Fruit fly (Drosophila melanogaster) whole organism, embryonic: ENCODE results near the gene CG10752.

ENCODE experiments used
- Adf1 ChIP-seq: fragments of 200-800 bp; sonication (Bioruptor generic); IDR thresholded peaks from 2 replicates; pipeline ENCODE4 v1.3.6; 2022; ENCODE audit warnings: missing biosample characterization, missing genetic modification characterization
- Atf3 ChIP-seq: fragments of 200-800 bp; sonication (Bioruptor generic); optimal IDR thresholded peaks from 3 replicates; lab custom pipeline; 2016; ENCODE audit warnings: missing biosample characterization, missing genetic modification characterization
- Bdp1 ChIP-seq: fragments of 200-800 bp; sonication (Bioruptor generic); optimal IDR thresholded peaks from 3 replicates; lab custom pipeline; 2016; ENCODE audit warnings: missing biosample characterization, missing genetic modification characterization
- C15 ChIP-seq: fragments of 200-800 bp; sonication (Bioruptor generic); IDR thresholded peaks from 3 replicates; pipeline ENCODE4 v1.3.6; 2022; ENCODE audit warnings: missing biosample characterization, missing genetic modification characterization
- CG10209 ChIP-seq: fragments of 200-800 bp; sonication (Bioruptor generic); optimal IDR thresholded peaks from 3 replicates; lab custom pipeline; 2017; ENCODE audit warnings: missing biosample characterization, mild to moderate bottlenecking, missing genetic modification characterization, missing genetic modification reagents
- CG12104 ChIP-seq: fragments of 200-800 bp; sonication (Bioruptor generic); optimal IDR thresholded peaks from 3 replicates; lab custom pipeline; 2016; ENCODE audit warnings: missing biosample characterization, missing genetic modification characterization
- CG12219 ChIP-seq: fragments of 200-800 bp; sonication (Bioruptor generic); optimal IDR thresholded peaks from 3 replicates; lab custom pipeline; 2018; ENCODE audit warnings: missing biosample characterization, mild to moderate bottlenecking, missing genetic modification characterization
- CG15514 ChIP-seq: fragments of 200-800 bp; sonication (Bioruptor generic); optimal IDR thresholded peaks from 3 replicates; lab custom pipeline; 2017; ENCODE audit warnings: missing biosample characterization, missing genetic modification characterization, mild to moderate bottlenecking, moderate library complexity, missing genetic modification reagents
- CG17328 ChIP-seq: fragments of 200-800 bp; sonication (Bioruptor generic); IDR thresholded peaks from 2 replicates; pipeline ENCODE4 v1.3.6; 2022; ENCODE audit warnings: missing biosample characterization, missing genetic modification characterization
- CG17359 ChIP-seq: fragments of 200-800 bp; sonication (Bioruptor generic); optimal IDR thresholded peaks from 3 replicates; lab custom pipeline; 2018; ENCODE audit warnings: missing biosample characterization, mild to moderate bottlenecking, missing genetic modification characterization, moderate library complexity
- CG17829 ChIP-seq: fragments of 200-800 bp; optimal IDR thresholded peaks from 2 replicates; lab custom pipeline; 2019; ENCODE audit warnings: missing biosample characterization, mild to moderate bottlenecking, missing genetic modification characterization, moderate library complexity
- CG31388 ChIP-seq: fragments of 200-800 bp; sonication (Bioruptor generic); optimal IDR thresholded peaks from 2 replicates; lab custom pipeline; 2016; ENCODE audit warnings: missing biosample characterization, missing genetic modification characterization
- CG4360 ChIP-seq: fragments of 200-800 bp; sonication (Bioruptor generic); IDR thresholded peaks from 2 replicates; pipeline ENCODE4 v1.3.6; 2022; ENCODE audit warnings: missing biosample characterization, missing genetic modification characterization
- CG43689 ChIP-seq: fragments of 200-800 bp; sonication (Bioruptor generic); IDR thresholded peaks from 2 replicates; pipeline ENCODE4 v1.3.6; 2022; ENCODE audit warnings: missing biosample characterization, missing genetic modification characterization
- CG7271 ChIP-seq: fragments of 200-800 bp; sonication (Bioruptor generic); optimal IDR thresholded peaks from 2 replicates; lab custom pipeline; 2018; ENCODE audit warnings: missing biosample characterization, mild to moderate bottlenecking, missing genetic modification characterization, moderate library complexity
- CG7556 ChIP-seq: fragments of 200-800 bp; sonication (Bioruptor generic); optimal IDR thresholded peaks from 2 replicates; lab custom pipeline; 2017; ENCODE audit warnings: missing biosample characterization, mild to moderate bottlenecking, missing genetic modification characterization
- CG7987 ChIP-seq: fragments of 200-800 bp; sonication (Bioruptor generic); optimal IDR thresholded peaks from 2 replicates; lab custom pipeline; 2018; ENCODE audit warnings: missing biosample characterization, mild to moderate bottlenecking, missing genetic modification characterization, moderate library complexity
- Dip3 ChIP-seq: fragments of 200-800 bp; sonication (Bioruptor generic); optimal IDR thresholded peaks from 3 replicates; lab custom pipeline; 2016; ENCODE audit warnings: missing biosample characterization, missing genetic modification characterization
- Dll ChIP-seq: fragments of 200-800 bp; sonication (Bioruptor generic); IDR thresholded peaks from 4 replicates; pipeline ENCODE4 v1.3.6; 2022; ENCODE audit warnings: missing biosample characterization, missing genetic modification characterization; ENCODE audit not compliant: partially characterized antibody
- HLH4C ChIP-seq: fragments of 200-800 bp; sonication (Bioruptor generic); IDR thresholded peaks from 3 replicates; pipeline ENCODE4 v1.3.6; 2022; ENCODE audit warnings: missing biosample characterization, missing genetic modification characterization; ENCODE audit not compliant: partially characterized antibody
- Myb ChIP-seq: fragments of 200-800 bp; sonication (Bioruptor generic); optimal IDR thresholded peaks from 2 replicates; lab custom pipeline; 2016; ENCODE audit warnings: missing biosample characterization, missing genetic modification characterization
- NfI ChIP-seq: fragments of 200-800 bp; sonication (Bioruptor generic); optimal IDR thresholded peaks from 3 replicates; lab custom pipeline; 2018; ENCODE audit warnings: missing biosample characterization, mild to moderate bottlenecking, missing genetic modification characterization, moderate library complexity
- Rfx ChIP-seq: fragments of 200-800 bp; sonication (Bioruptor generic); IDR thresholded peaks from 2 replicates; pipeline ENCODE4 v1.3.6; 2022; ENCODE audit warnings: missing biosample characterization, missing genetic modification characterization
- ac ChIP-seq: fragments of 200-800 bp; sonication (Bioruptor generic); optimal IDR thresholded peaks from 3 replicates; lab custom pipeline; 2017; ENCODE audit warnings: missing biosample characterization, mild to moderate bottlenecking, missing genetic modification characterization
- ap ChIP-seq: fragments of 200-800 bp; sonication (Bioruptor generic); IDR thresholded peaks from 2 replicates; pipeline ENCODE4 v1.3.6; 2022; ENCODE audit warnings: missing biosample characterization, missing genetic modification characterization
- cad ChIP-seq: fragments of >200 bp; optimal IDR thresholded peaks from 2 replicates; lab custom pipeline; 2017; ENCODE audit warnings: missing biosample characterization, missing genetic modification characterization
- cwo ChIP-seq: fragments of 200-800 bp; sonication (Bioruptor generic); optimal IDR thresholded peaks from 3 replicates; lab custom pipeline; 2017; ENCODE audit warnings: missing biosample characterization, missing genetic modification characterization, mild to moderate bottlenecking, moderate library complexity, missing genetic modification reagents
- dmrt11E ChIP-seq: fragments of 200-800 bp; sonication (Bioruptor generic); optimal IDR thresholded peaks from 3 replicates; lab custom pipeline; 2018; ENCODE audit warnings: missing biosample characterization, mild to moderate bottlenecking, missing genetic modification characterization, moderate library complexity
- emc ChIP-seq: fragments of 200-800 bp; sonication (Bioruptor generic); optimal IDR thresholded peaks from 2 replicates; lab custom pipeline; 2016; ENCODE audit warnings: missing biosample characterization, missing genetic modification characterization
- eyg ChIP-seq: fragments of 200-800 bp; sonication (Bioruptor generic); optimal IDR thresholded peaks from 3 replicates; lab custom pipeline; 2016; ENCODE audit warnings: missing biosample characterization, missing genetic modification characterization
- jigr1 ChIP-seq: fragments of 200-800 bp; sonication (Bioruptor generic); IDR thresholded peaks from 3 replicates; pipeline ENCODE4 v1.3.6; 2022; ENCODE audit warnings: missing biosample characterization, missing genetic modification characterization
- mirr ChIP-seq: fragments of 200-800 bp; sonication (Bioruptor generic); optimal IDR thresholded peaks from 3 replicates; lab custom pipeline; 2018; ENCODE audit warnings: missing biosample characterization, mild to moderate bottlenecking, missing genetic modification characterization
- phol ChIP-seq: fragments of 200-800 bp; sonication (Bioruptor generic); optimal IDR thresholded peaks from 3 replicates; lab custom pipeline; 2018; ENCODE audit warnings: missing biosample characterization, mild to moderate bottlenecking, missing genetic modification characterization, moderate library complexity
- pzg ChIP-seq: fragments of 200-800 bp; sonication (Bioruptor generic); optimal IDR thresholded peaks from 3 replicates; lab custom pipeline; 2018; ENCODE audit warnings: missing biosample characterization, mild to moderate bottlenecking, missing genetic modification characterization, moderate library complexity
- repo ChIP-seq: fragments of 200-800 bp; sonication (Bioruptor generic); optimal IDR thresholded peaks from 2 replicates; lab custom pipeline; 2016; ENCODE audit warnings: missing biosample characterization, missing genetic modification characterization
- schlank ChIP-seq: fragments of 200-800 bp; sonication (Bioruptor generic); optimal IDR thresholded peaks from 2 replicates; lab custom pipeline; 2018; ENCODE audit warnings: missing biosample characterization, mild to moderate bottlenecking, missing genetic modification characterization
- sr ChIP-seq: fragments of 200-800 bp; sonication (Bioruptor generic); IDR thresholded peaks from 3 replicates; pipeline ENCODE4 v1.3.6; 2022; ENCODE audit warnings: missing biosample characterization, missing genetic modification characterization
- tll ChIP-seq, 2 experiments: fragments of 200-800 bp in 1 of 2; fragments of >200 bp in 1 of 2; sonication (Bioruptor generic) in 1 of 2; optimal IDR thresholded peaks; 2 replicates each; lab custom pipeline; 2017 to 2019; ENCODE audit warnings: missing biosample characterization in 2 of 2, missing genetic modification characterization in 2 of 2, mild to moderate bottlenecking in 1 of 2, moderate library complexity in 1 of 2
- unc-4 ChIP-seq: fragments of 200-800 bp; sonication (Bioruptor generic); IDR thresholded peaks from 2 replicates; pipeline ENCODE4 v1.3.6; 2022; ENCODE audit warnings: missing biosample characterization, missing genetic modification characterization; ENCODE audit not compliant: partially characterized antibody
- wor ChIP-seq: fragments of 200-800 bp; sonication (Bioruptor generic); IDR thresholded peaks from 2 replicates; pipeline ENCODE4 v1.3.6; 2022; ENCODE audit warnings: missing biosample characterization, missing genetic modification characterization
- zfh1 ChIP-seq: fragments of 200-800 bp; sonication (Bioruptor generic); IDR thresholded peaks from 3 replicates; pipeline ENCODE4 v1.3.6; 2022; ENCODE audit warnings: missing biosample characterization, missing genetic modification characterization

The CG10752 gene

DNA sequence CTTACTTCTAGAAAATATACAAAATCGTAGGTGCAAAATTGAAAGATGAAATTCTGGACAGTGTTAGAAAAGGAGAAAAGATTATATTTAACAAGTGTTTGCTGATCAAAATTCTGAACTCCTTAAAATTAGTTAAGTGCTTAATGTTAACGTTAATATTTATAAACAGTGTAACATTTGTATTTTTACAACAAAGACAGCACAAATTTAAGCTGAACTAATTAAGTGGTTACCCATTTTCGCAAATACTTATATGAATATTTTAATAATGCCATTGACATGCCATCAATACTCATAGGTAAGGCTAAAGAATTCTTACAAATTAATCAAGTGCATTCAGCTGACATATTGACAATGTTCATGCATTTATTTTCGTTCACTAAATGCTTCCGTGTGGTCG lies at the start of gene CG10752:
Gene CG10752, minus strand, starts transcription at position 101 of the 400 bp plus-strand sequence.
- no peak for TF ChIP-seq Bdp1 (GFP tag; lab: Kevin White, UChicago)

DNA sequence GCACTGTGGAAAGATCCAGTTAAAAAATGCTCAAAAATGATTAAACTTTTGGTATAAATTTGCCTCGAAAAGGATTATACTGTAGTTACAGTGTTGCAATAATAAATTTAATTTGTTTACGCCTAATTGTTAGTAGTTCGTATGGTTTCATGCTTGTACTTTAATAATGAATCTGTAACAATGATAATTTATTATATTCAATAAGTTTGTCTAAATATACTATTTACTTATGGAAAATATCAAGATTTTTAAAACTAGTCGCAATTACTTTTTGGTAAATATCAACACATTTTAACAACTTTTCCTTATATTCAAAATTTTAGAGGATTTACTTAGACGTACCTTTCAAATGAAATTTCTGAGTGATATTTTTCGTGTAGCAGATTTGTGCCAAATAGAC lies 40.4 kb upstream of the CG10752 start, which contains the start of gene CG11262:
Gene CG11262, plus strand, starts transcription at position 301 of the 400 bp plus-strand sequence.
- no peak for TF ChIP-seq sr (GFP tag; lab: Robert Waterston, UW)
- no peak for TF ChIP-seq Adf1 (GFP tag; lab: Robert Waterston, UW)
- TF ChIP-seq Rfx (GFP tag; lab: Robert Waterston, UW): no peak
- TF ChIP-seq Dip3 (GFP tag; lab: Kevin White, UChicago): no peak
- no peak for TF ChIP-seq ap
- TF ChIP-seq phol (tag; lab: Kevin White, UChicago): no peak
- TF ChIP-seq jigr1 (GFP tag; lab: Robert Waterston, UW): no peak
- TF ChIP-seq mirr: no peak
- no peak for TF ChIP-seq CG17829 (tag; lab: Kevin White, UChicago)
- TF ChIP-seq CG7271 (tag; lab: Kevin White, UChicago): no peak
- TF ChIP-seq CG4360: no peak
- TF ChIP-seq CG31388 (GFP tag; lab: Kevin White, UChicago): no peak
- no peak for TF ChIP-seq CG12219 (GFP tag; lab: Kevin White, UChicago)
- no peak for TF ChIP-seq CG12104
- TF ChIP-seq emc (GFP tag; lab: Kevin White, UChicago): no peak
- no peak for TF ChIP-seq cwo
- TF ChIP-seq C15 (GFP tag; lab: Robert Waterston, UW): no peak
- no peak for TF ChIP-seq cad (GFP tag; lab: Kevin White, UChicago)

DNA sequence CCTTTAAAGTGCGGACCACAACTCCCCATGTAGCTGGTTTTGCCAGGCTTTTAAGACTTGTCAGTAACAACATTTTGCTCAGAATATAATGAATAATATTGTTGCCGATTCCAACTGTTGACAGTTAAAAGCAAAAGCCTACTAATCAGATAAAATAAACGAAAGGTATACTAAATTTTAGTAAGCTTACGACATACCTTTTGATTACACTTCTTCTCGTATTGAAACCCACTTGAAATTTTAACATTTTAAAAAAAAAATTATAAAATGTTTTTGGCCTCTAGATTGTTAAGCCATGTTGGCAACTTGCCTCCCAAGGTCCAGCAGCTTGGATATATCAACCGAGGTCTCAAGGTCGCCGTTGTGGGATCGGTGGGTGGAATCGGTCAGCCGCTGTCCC lies 17.8 kb upstream of the CG10752 start, which contains the start of the genes CG10748 and CG10749:
Gene CG10748, minus strand, starts transcription at position 101 of the 400 bp plus-strand sequence.
Gene CG10749, plus strand, starts transcription at position 216 of the 400 bp plus-strand sequence.
- TF ChIP-seq CG15514 (GFP tag; lab: Kevin White, UChicago) (no peak), CG17328 (GFP tag; lab: Robert Waterston, UW) (no peak), Atf3 (GFP tag; lab: Kevin White, UChicago) (no peak), schlank (no peak), eyg (no peak), tll (GFP tag; optimal IDR thresholded peaks at IDR 0.05; lab: Kevin White, UChicago) (no peak), Dll (no peak), pzg (no peak), CG10209 (GFP tag; lab: Kevin White, UChicago) (no peak), dmrt11E (no peak)

DNA sequence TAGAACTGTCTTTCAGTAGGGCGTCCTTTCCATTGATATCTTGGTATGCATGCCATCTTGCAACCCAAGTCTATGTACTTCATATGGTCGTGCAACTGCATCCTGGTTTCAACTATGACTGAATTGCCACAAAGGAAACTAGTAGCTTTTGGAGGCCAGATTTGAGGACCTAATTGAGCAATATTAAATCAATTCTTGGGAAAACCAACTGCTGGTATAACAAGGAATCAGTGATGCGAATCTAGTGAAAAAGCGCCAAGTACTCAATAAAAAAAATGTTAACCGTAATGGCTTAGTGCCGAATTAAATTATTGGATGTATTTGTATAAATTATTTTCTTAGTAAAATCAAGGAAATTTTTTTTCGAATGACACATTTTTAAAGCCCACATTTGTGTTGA lies 13.2 kb upstream of the CG10752 start, which contains the start of gene Or69a:
Gene Or69a, minus strand, starts transcription at position 101 of the 400 bp plus-strand sequence.
- TF ChIP-seq CG17359 (tag; lab: Kevin White, UChicago) (no peak), Myb (no peak), CG7556 (GFP tag; lab: Kevin White, UChicago) (no peak), unc-4 (GFP tag; lab: Robert Waterston, UW) (no peak), CG7987 (GFP tag; lab: Kevin White, UChicago) (no peak), ac (GFP tag; lab: Kevin White, UChicago) (no peak), NfI (GFP tag; lab: Kevin White, UChicago) (no peak), wor (GFP tag; lab: Robert Waterston, UW) (no peak), repo (GFP tag; lab: Kevin White, UChicago) (no peak), CG43689 (GFP tag; lab: Robert Waterston, UW) (no peak), zfh1 (no peak), HLH4C (no peak)
